Worm (Caenorhabditis elegans): ENCODE measurements around the gene Y116F11B.7.
A peak's percentile ranks its signal among the peaks of the same experiment; 100 is the strongest.

Gene Y116F11B.7

DNA sequence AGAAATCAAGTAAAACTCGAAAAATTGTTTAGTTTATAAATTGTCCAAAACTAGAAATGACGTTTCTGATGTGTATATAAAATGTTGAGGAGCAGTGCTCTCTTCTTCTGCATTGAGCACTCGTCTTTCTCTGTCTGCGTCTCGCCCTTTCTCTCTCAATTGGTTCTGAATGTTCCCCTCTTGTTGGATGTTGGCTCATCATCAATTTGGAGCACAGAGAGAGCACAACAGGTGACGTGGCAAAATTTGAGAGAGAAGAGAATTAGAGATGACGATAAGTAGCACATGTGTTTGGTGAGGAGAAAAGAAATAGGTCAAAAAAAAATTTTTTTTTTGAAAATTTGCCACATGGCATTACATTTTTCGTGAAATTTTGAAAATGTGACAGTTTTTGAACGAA lies 49.4 kb downstream of the Y116F11B.7 start (continued):
- TF ChIP-seq nhr-77 (tag; optimal IDR thresholded peaks at IDR 0.05): no peak
- no peak for TF ChIP-seq nhr-23 (tag; optimal IDR thresholded peaks at IDR 0.05)
- TF ChIP-seq C34F6.9 (tag; optimal IDR thresholded peaks at IDR 0.05): peak; percentile 75
- peak in 1 of 2 experiments; percentile 74 for TF ChIP-seq lsy-2 (tag; optimal IDR thresholded peaks at IDR 0.05)
- peak; percentile 63 for TF ChIP-seq zag-1 (tag; optimal IDR thresholded peaks at IDR 0.05)
- TF ChIP-seq ama-1 (optimal IDR thresholded peaks at IDR 0.05): no peak
- TF ChIP-seq ztf-4 (tag; optimal IDR thresholded peaks at IDR 0.05): peak; percentile 64
- no peak for TF ChIP-seq sma-3 (GFP tag; optimal IDR thresholded peaks at IDR 0.05)
- peak; percentile 30 for TF ChIP-seq nhr-6 (tag; optimal IDR thresholded peaks at IDR 0.05)
- TF ChIP-seq snpc-4 (tag; optimal IDR thresholded peaks at IDR 0.05): no peak
- TF ChIP-seq F13H6.1 (tag; optimal IDR thresholded peaks at IDR 0.05): peak; percentile 66
- no peak for TF ChIP-seq nhr-237 (tag; optimal IDR thresholded peaks at IDR 0.05)
- TF ChIP-seq elt-3 (tag; optimal IDR thresholded peaks at IDR 0.05): no peak
- no peak for TF ChIP-seq unc-62 (GFP tag; optimal IDR thresholded peaks at IDR 0.05)

DNA sequence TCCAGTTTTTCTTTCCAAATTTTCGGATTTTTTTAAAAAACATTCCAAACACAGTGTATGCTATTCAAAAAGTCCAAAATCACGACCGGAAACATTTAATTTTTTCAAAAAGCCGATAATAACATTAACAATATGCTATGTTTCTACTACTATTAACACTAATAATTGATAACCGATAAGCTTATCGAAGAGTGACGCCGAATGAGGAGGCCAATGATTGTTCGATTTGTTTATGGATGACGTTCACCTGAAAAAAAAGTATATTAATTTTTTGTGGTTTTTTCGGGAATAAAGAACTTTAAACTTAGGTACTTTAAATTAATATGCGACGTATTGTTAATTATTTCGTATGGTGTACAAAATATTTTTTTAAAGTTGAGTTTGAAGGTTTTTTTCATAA lies 49.9 kb downstream of the Y116F11B.7 start:
- TF ChIP-seq nhr-23 (tag; optimal IDR thresholded peaks at IDR 0.05) (no peak), fos-1 (tag; optimal IDR thresholded peaks at IDR 0.05) (peak; percentile 78)

DNA sequence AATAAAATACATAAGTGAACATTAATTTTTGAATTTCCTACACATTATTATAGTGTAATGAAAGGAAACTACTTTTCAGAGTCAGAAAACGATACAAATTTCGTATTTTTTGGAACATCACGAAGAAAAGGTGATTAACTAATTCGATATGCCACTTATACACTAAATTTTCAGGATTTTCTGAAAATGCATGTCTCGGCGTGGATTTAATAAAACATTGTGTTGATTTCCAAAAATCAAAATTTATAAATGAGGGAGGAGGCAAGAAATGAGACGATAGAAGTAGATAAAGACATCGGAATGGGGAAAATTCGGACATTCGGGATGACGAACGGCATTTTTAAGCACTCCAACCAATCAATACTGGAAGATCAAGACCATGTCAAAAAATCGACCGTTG lies 51.1 kb downstream of the Y116F11B.7 start, which contains the start of gene Y116F11B.14:
Gene Y116F11B.14, plus strand, starts transcription at position 301 of the 400 bp plus-strand sequence.
- no peak for TF ChIP-seq ztf-4 (tag; optimal IDR thresholded peaks at IDR 0.05)
- no peak for TF ChIP-seq C34F6.9 (tag; optimal IDR thresholded peaks at IDR 0.05)
- TF ChIP-seq nhr-237 (tag; optimal IDR thresholded peaks at IDR 0.05): no peak
- TF ChIP-seq nhr-11 (tag; optimal IDR thresholded peaks at IDR 0.05): no peak
- no peak for TF ChIP-seq lin-13 (GFP tag; optimal IDR thresholded peaks at IDR 0.05)
- no peak for TF ChIP-seq egl-27 (tag; optimal IDR thresholded peaks at IDR 0.05)
- TF ChIP-seq unc-39 (tag; optimal IDR thresholded peaks at IDR 0.05): no peak
- TF ChIP-seq crh-2 (tag; optimal IDR thresholded peaks at IDR 0.05): no peak
- TF ChIP-seq ama-1 (optimal IDR thresholded peaks at IDR 0.05): no peak
- TF ChIP-seq mbf-1 (tag; optimal IDR thresholded peaks at IDR 0.05): no peak
- TF ChIP-seq alr-1 (tag; optimal IDR thresholded peaks at IDR 0.05): no peak
- no peak for TF ChIP-seq nhr-6 (tag; optimal IDR thresholded peaks at IDR 0.05)

ce11 chrV:19901826-19902225 lies 53.7 kb downstream of the Y116F11B.7 start:
- TF ChIP-seq nhr-77 (tag; optimal IDR thresholded peaks at IDR 0.05) (no peak), skn-1 (tag; optimal IDR thresholded peaks at IDR 0.05) (no peak), unc-55 (GFP tag; optimal IDR thresholded peaks at IDR 0.05) (no peak), nhr-237 (tag; optimal IDR thresholded peaks at IDR 0.05) (no peak), ceh-16 (tag; optimal IDR thresholded peaks at IDR 0.05) (no peak), nhr-21 (tag; optimal IDR thresholded peaks at IDR 0.05) (no peak), C34F6.9 (tag; optimal IDR thresholded peaks at IDR 0.05) (no peak), ama-1 (optimal IDR thresholded peaks at IDR 0.05) (no peak), unc-39 (tag; optimal IDR thresholded peaks at IDR 0.05) (no peak), alr-1 (tag; optimal IDR thresholded peaks at IDR 0.05) (no peak), gmeb-1 (tag; optimal IDR thresholded peaks at IDR 0.05) (no peak), nhr-11 (tag; optimal IDR thresholded peaks at IDR 0.05) (no peak), fos-1 (tag; optimal IDR thresholded peaks at IDR 0.05) (no peak), nhr-6 (tag; optimal IDR thresholded peaks at IDR 0.05) (no peak), crh-2 (tag; optimal IDR thresholded peaks at IDR 0.05) (no peak), ceh-82 (tag; optimal IDR thresholded peaks at IDR 0.05) (no peak), sma-3 (GFP tag; optimal IDR thresholded peaks at IDR 0.05) (no peak), lin-39 (tag; optimal IDR thresholded peaks at IDR 0.05) (no peak), blmp-1 (tag; optimal IDR thresholded peaks at IDR 0.05; ENCODE audit: insufficient read depth) (no peak)

DNA sequence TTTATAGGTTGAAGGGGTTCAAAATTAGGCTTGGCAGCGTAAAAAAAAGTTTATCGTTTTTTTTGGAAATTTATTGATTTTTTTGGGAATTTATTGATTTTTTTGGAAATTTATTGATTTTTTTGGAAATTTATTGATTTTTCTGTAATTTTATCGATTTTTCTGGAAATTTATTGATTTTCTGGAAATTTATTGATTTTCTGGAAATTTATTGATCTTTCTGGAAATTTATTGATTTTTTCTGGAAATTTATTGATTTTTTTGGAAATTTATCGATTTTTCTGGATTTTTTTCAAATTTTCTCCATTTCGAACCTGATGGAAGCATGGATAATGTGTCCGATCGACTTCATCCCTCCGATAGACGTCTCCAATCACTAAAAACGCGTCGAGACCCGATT lies 56.7 kb downstream of the Y116F11B.7 start:
- no peak for TF ChIP-seq nhr-12 (tag; optimal IDR thresholded peaks at IDR 0.05)
- no peak for TF ChIP-seq C34F6.9 (tag; optimal IDR thresholded peaks at IDR 0.05)

Data from whole organism, L2 larva.